Worm (Caenorhabditis elegans) whole organism, L1 larva: ENCODE measurements around the gene ZK697.14.

Experiments
- ama-1 ChIP-seq: fragments of 150-350 bp; optimal IDR thresholded peaks from 2 replicates; lab custom pipeline; 2014
- ceh-82 ChIP-seq, 3 experiments: fragments of 150-350 bp in 1 of 3; sonication (generic microtip) in 2 of 3; optimal IDR thresholded peaks; 2 replicates each; lab custom pipeline; 2014 to 2017; ENCODE audit warnings: missing biosample characterization in 3 of 3, missing genetic modification characterization in 3 of 3

- TF ChIP-seq ama-1 (lab: Kevin White, UChicago) (no peak), ceh-82 (tag; optimal IDR thresholded peaks at IDR 0.05; lab: Kevin White, UChicago) (no peak)
Observed at ce11 chrV:1741074-1741473, 14.4 kb downstream of the ZK697.14 start, which contains the start of gene srab-25.
